Worm (Caenorhabditis elegans) whole organism, young adult: Measurements from ENCODE around the gene nspc-18.

Source experiments
- B0261.1 ChIP-seq: sonication (generic microtip); optimal IDR thresholded peaks from 2 replicates; lab custom pipeline; 2016; ENCODE audit warnings: mild to moderate bottlenecking, missing genetic modification characterization, moderate library complexity, missing compliant biosample characterization
- C17E4.6 ChIP-seq: fragments of 200-800 bp; sonication (Bioruptor generic); IDR thresholded peaks from 2 replicates; pipeline ENCODE4 v1.3.6; 2022; ENCODE audit warnings: missing genetic modification reagents, missing genetic modification characterization, missing compliant biosample characterization
- F33H1.4 ChIP-seq: fragments of 200-800 bp; sonication (Bioruptor generic); IDR thresholded peaks from 2 replicates; pipeline ENCODE4 v1.3.6; 2022; ENCODE audit warnings: missing genetic modification reagents, missing genetic modification characterization, missing compliant biosample characterization
- K12H6.12 ChIP-seq: fragments of 200-800 bp; sonication (Bioruptor generic); optimal IDR thresholded peaks from 2 replicates; lab custom pipeline; 2018; ENCODE audit warnings: mild to moderate bottlenecking, missing genetic modification characterization, missing compliant biosample characterization
- T07F8.4 ChIP-seq: sonication (generic microtip); optimal IDR thresholded peaks from 2 replicates; lab custom pipeline; 2016; ENCODE audit warnings: mild to moderate bottlenecking, missing genetic modification characterization, moderate library complexity, missing compliant biosample characterization
- atf-7 ChIP-seq: sonication (generic microtip); optimal IDR thresholded peaks from 2 replicates; lab custom pipeline; 2017; ENCODE audit warnings: mild to moderate bottlenecking, missing genetic modification characterization, missing compliant biosample characterization
- attf-6 ChIP-seq: fragments of 200-800 bp; sonication (Bioruptor generic); IDR thresholded peaks from 2 replicates; pipeline ENCODE4 v1.3.6; 2022; ENCODE audit warnings: missing genetic modification reagents, missing genetic modification characterization, missing compliant biosample characterization
- cebp-1 ChIP-seq, 2 experiments: fragments of 200-800 bp in 1 of 2; sonication (Bioruptor generic) in 1 of 2; sonication (generic microtip) in 1 of 2; IDR thresholded peaks in 1 of 2; optimal IDR thresholded peaks in 1 of 2; 2 replicates each; pipeline versions ENCODE4 v1.3.6 to Lab custom; 2017 to 2022; ENCODE audit warnings: missing compliant biosample characterization in 2 of 2, missing genetic modification characterization in 2 of 2, mild to moderate bottlenecking in 1 of 2, missing genetic modification reagents in 1 of 2, moderate library complexity in 1 of 2
- ceh-100 ChIP-seq: fragments of 200-800 bp; sonication (Bioruptor generic); IDR thresholded peaks from 2 replicates; pipeline ENCODE4 v1.3.6; 2022; ENCODE audit warnings: missing genetic modification reagents, missing genetic modification characterization, missing compliant biosample characterization
- ceh-27 ChIP-seq: fragments of 200-800 bp; sonication (Bioruptor generic); optimal IDR thresholded peaks from 2 replicates; lab custom pipeline; 2018; ENCODE audit warnings: mild to moderate bottlenecking, missing genetic modification characterization, moderate library complexity, missing compliant biosample characterization
- dpl-1 ChIP-seq: fragments of 150-350 bp; optimal IDR thresholded peaks from 2 replicates; lab custom pipeline; 2014; ENCODE audit warnings: missing biosample characterization, missing genetic modification reagents, missing genetic modification characterization
- efl-1 ChIP-seq: fragments of 150-350 bp; optimal IDR thresholded peaks from 2 replicates; lab custom pipeline; 2014; ENCODE audit warnings: missing biosample characterization, missing genetic modification reagents, missing genetic modification characterization
- egl-44 ChIP-seq: fragments of 200-800 bp; sonication (Bioruptor generic); IDR thresholded peaks from 2 replicates; pipeline ENCODE4 v1.3.6; 2022; ENCODE audit warnings: missing genetic modification reagents, missing genetic modification characterization, missing compliant biosample characterization
- ets-4 ChIP-seq: fragments of 200-800 bp; sonication (Bioruptor generic); optimal IDR thresholded peaks from 2 replicates; lab custom pipeline; 2018; ENCODE audit warnings: mild to moderate bottlenecking, missing genetic modification characterization, missing compliant biosample characterization
- gei-17 ChIP-seq: fragments of 200-800 bp; sonication (Bioruptor generic); optimal IDR thresholded peaks from 2 replicates; lab custom pipeline; 2018; ENCODE audit warnings: mild to moderate bottlenecking, missing genetic modification characterization, missing compliant biosample characterization
- hsf-1 ChIP-seq: fragments of 200-800 bp; sonication (Bioruptor generic); IDR thresholded peaks from 2 replicates; pipeline ENCODE4 v1.3.6; 2022; ENCODE audit warnings: missing genetic modification reagents, missing genetic modification characterization, missing compliant biosample characterization
- let-607 ChIP-seq, 2 experiments: fragments of 200-800 bp in 1 of 2; sonication (Bioruptor generic) in 1 of 2; sonication (generic microtip) in 1 of 2; optimal IDR thresholded peaks; 2 replicates each; lab custom pipeline; 2016 to 2018; ENCODE audit warnings: mild to moderate bottlenecking in 2 of 2, missing compliant biosample characterization in 2 of 2, missing genetic modification characterization in 2 of 2, moderate library complexity in 2 of 2, missing genotype in 1 of 2
- lin-26 ChIP-seq: fragments of 200-800 bp; sonication (Bioruptor generic); IDR thresholded peaks from 2 replicates; pipeline ENCODE4 v1.3.6; 2022; ENCODE audit warnings: missing genetic modification reagents, missing genetic modification characterization, missing compliant biosample characterization
- lsl-1 ChIP-seq: fragments of 200-800 bp; sonication (Bioruptor generic); optimal IDR thresholded peaks from 2 replicates; lab custom pipeline; 2018; ENCODE audit warnings: mild to moderate bottlenecking, missing genetic modification characterization, moderate library complexity, missing compliant biosample characterization
- madf-10 ChIP-seq: sonication (generic microtip); optimal IDR thresholded peaks from 2 replicates; lab custom pipeline; 2016; ENCODE audit warnings: mild to moderate bottlenecking, missing genetic modification characterization, missing compliant biosample characterization
- mes-4 ChIP-seq: sonication (generic microtip); optimal IDR thresholded peaks from 2 replicates; lab custom pipeline; 2016; ENCODE audit warnings: missing genotype, missing genetic modification characterization, missing compliant biosample characterization
- mxl-1 ChIP-seq: sonication (generic microtip); optimal IDR thresholded peaks from 2 replicates; lab custom pipeline; 2016; ENCODE audit warnings: missing genetic modification characterization, missing compliant biosample characterization
- nhr-27 ChIP-seq: fragments of 200-800 bp; sonication (Bioruptor generic); optimal IDR thresholded peaks from 2 replicates; lab custom pipeline; 2018; ENCODE audit warnings: mild to moderate bottlenecking, missing genetic modification characterization, moderate library complexity, missing compliant biosample characterization
- nhr-80 ChIP-seq: sonication (generic microtip); optimal IDR thresholded peaks from 2 replicates; lab custom pipeline; 2016; ENCODE audit warnings: missing genetic modification characterization, missing compliant biosample characterization
- pbrm-1 ChIP-seq: fragments of 200-800 bp; sonication (Bioruptor generic); IDR thresholded peaks from 2 replicates; pipeline ENCODE4 v1.3.6; 2022; ENCODE audit warnings: missing genetic modification reagents, missing genetic modification characterization, missing compliant biosample characterization
- pha-4 ChIP-seq: fragments of 150-350 bp; sonication (generic microtip); optimal IDR thresholded peaks from 2 replicates; lab custom pipeline; 2014; ENCODE audit warnings: missing biosample characterization, missing genetic modification reagents, missing genetic modification characterization
- snpc-4 ChIP-seq, 5 experiments: fragments of 150-350 bp in 1 of 5; sonication (generic microtip) in 4 of 5; optimal IDR thresholded peaks; 2 replicates each; lab custom pipeline; 2014 to 2018; ENCODE audit warnings: missing genetic modification characterization in 5 of 5, missing biosample characterization in 3 of 5, antibody characterized with exemption in 2 of 5, mild to moderate bottlenecking in 2 of 5, missing compliant biosample characterization in 2 of 5, missing genotype in 2 of 5, moderate library complexity in 2 of 5, missing genetic modification reagents in 1 of 5
- tbp1 ChIP-seq: fragments of 200-800 bp; sonication (Bioruptor generic); optimal IDR thresholded peaks from 2 replicates; lab custom pipeline; 2018; ENCODE audit warnings: mild to moderate bottlenecking, missing genetic modification characterization, missing compliant biosample characterization
- tbx-9 ChIP-seq: sonication (generic microtip); optimal IDR thresholded peaks from 2 replicates; lab custom pipeline; 2016; ENCODE audit warnings: borderline replicate concordance, missing genetic modification characterization, inconsistent platforms, missing compliant biosample characterization
- xnd-1 ChIP-seq: sonication (generic microtip); optimal IDR thresholded peaks from 2 replicates; lab custom pipeline; 2016; ENCODE audit warnings: missing genotype, missing genetic modification reagents, missing genetic modification characterization, missing compliant biosample characterization
- ztf-22 ChIP-seq: fragments of 200-800 bp; sonication (Bioruptor generic); optimal IDR thresholded peaks from 2 replicates; lab custom pipeline; 2018; ENCODE audit warnings: mild to moderate bottlenecking, missing genetic modification characterization, moderate library complexity, missing compliant biosample characterization
- ztf-25 ChIP-seq: fragments of 200-800 bp; sonication (Bioruptor generic); IDR thresholded peaks from 2 replicates; pipeline ENCODE4 v1.3.6; 2022; ENCODE audit warnings: missing genetic modification reagents, missing genetic modification characterization, missing compliant biosample characterization
- ztf-26 ChIP-seq: sonication (generic microtip); optimal IDR thresholded peaks from 2 replicates; lab custom pipeline; 2017; ENCODE audit warnings: missing genetic modification characterization, missing compliant biosample characterization

The nspc-18 gene

ce11 chrX:14539468-14539867 lies 12.0 kb upstream of the nspc-18 start:
- TF ChIP-seq C17E4.6 (no peak), nhr-80 (tag; lab: Kevin White, UChicago) (peak; percentile 90), madf-10 (tag; lab: Kevin White, UChicago) (peak; percentile 28), pbrm-1 (no peak), let-607 (tag; optimal IDR thresholded peaks at IDR 0.05; lab: Kevin White, UChicago) (peak; percentile 26 to 67), cebp-1 (GFP tag; IDR thresholded peaks at IDR 0.05; lab: Robert Waterston, UW) (peak; percentile 16; the same call in 1 of the 2 replicates), cebp-1 (tag; optimal IDR thresholded peaks at IDR 0.05; lab: Kevin White, UChicago) (no peak), egl-44 (GFP tag; lab: Robert Waterston, UW) (0 out of 2 replicates have a peak, but pooled peaks have one; percentile 20), snpc-4 (GFP tag; optimal IDR thresholded peaks at IDR 0.05; lab: Kevin White, UChicago) (no peak), snpc-4 (tag; optimal IDR thresholded peaks at IDR 0.05; lab: Kevin White, UChicago) (peak in 1 of 4 experiments; percentile 31), atf-7 (tag; lab: Kevin White, UChicago) (peak; percentile 46), ztf-22 (GFP tag; lab: Kevin White, UChicago) (peak; percentile 37), K12H6.12 (tag; lab: Kevin White, UChicago) (no peak), B0261.1 (tag; lab: Kevin White, UChicago) (no peak), pha-4 (tag; lab: Kevin White, UChicago) (peak; percentile 27), tbp1 (GFP tag; lab: Kevin White, UChicago) (peak; percentile 1), ets-4 (GFP tag; lab: Kevin White, UChicago) (peak; percentile 10)

- TF ChIP-seq nhr-80 (tag; lab: Kevin White, UChicago), result peak; percentile 38
- no peak for TF ChIP-seq ceh-27 (GFP tag; lab: Kevin White, UChicago)
- TF ChIP-seq hsf-1 (GFP tag; lab: Robert Waterston, UW), result no peak
- no peak for TF ChIP-seq lin-26 (GFP tag; lab: Robert Waterston, UW)
- no peak for TF ChIP-seq ztf-25
- no peak for TF ChIP-seq gei-17 (GFP tag; lab: Kevin White, UChicago)
- TF ChIP-seq tbx-9 (tag; lab: Kevin White, UChicago), result no peak
- TF ChIP-seq attf-6 (GFP tag; lab: Robert Waterston, UW), result no peak
- no peak for TF ChIP-seq mxl-1 (tag; lab: Kevin White, UChicago)
- no peak for TF ChIP-seq mes-4 (tag; lab: Kevin White, UChicago)
- peak; percentile 35; the same call in 1 of the 2 replicates for TF ChIP-seq cebp-1 (GFP tag; IDR thresholded peaks at IDR 0.05; lab: Robert Waterston, UW)
- peak; percentile 57 for TF ChIP-seq cebp-1 (tag; optimal IDR thresholded peaks at IDR 0.05; lab: Kevin White, UChicago)
- no peak for TF ChIP-seq madf-10 (tag; lab: Kevin White, UChicago)
- no peak for TF ChIP-seq snpc-4 (GFP tag; optimal IDR thresholded peaks at IDR 0.05; lab: Kevin White, UChicago)
- TF ChIP-seq snpc-4 (tag; optimal IDR thresholded peaks at IDR 0.05; lab: Kevin White, UChicago), result no peak
- no peak for TF ChIP-seq F33H1.4 (GFP tag; lab: Robert Waterston, UW)
Measured at ce11 chrX:14537625-14538024, 10.2 kb upstream of the nspc-18 start.

ce11 chrX:14535913-14536312 lies 8.5 kb upstream of the nspc-18 start:
- TF ChIP-seq nhr-80 (tag; lab: Kevin White, UChicago) (peak; percentile 34), efl-1 (no peak), T07F8.4 (tag; lab: Kevin White, UChicago) (no peak)

ce11 chrX:14534596-14534995 lies 7.1 kb upstream of the nspc-18 start:
- TF ChIP-seq xnd-1, result no peak
- no peak for TF ChIP-seq nhr-27 (tag; lab: Kevin White, UChicago)
- TF ChIP-seq ceh-100 (GFP tag; lab: Robert Waterston, UW), result no peak
- TF ChIP-seq ztf-26, result no peak
- TF ChIP-seq lsl-1 (GFP tag; lab: Kevin White, UChicago), result no peak
- TF ChIP-seq K12H6.12 (tag; lab: Kevin White, UChicago), result no peak
- TF ChIP-seq dpl-1 (GFP tag; lab: Kevin White, UChicago), result no peak
